Fruit fly (Drosophila melanogaster) whole organism, wandering third instar larva: ENCODE results near the gene CG13622.
A peak's percentile ranks its signal among the peaks of the same experiment; 100 is the strongest.

Source experiments
- Abd-B ChIP-seq: fragments of >200 bp; optimal IDR thresholded peaks from 2 replicates; lab custom pipeline; 2017; ENCODE audit warnings: missing biosample characterization, missing genetic modification characterization
- CG32264 ChIP-seq: fragments of 200-800 bp; sonication (Bioruptor generic); optimal IDR thresholded peaks from 2 replicates; lab custom pipeline; 2016; ENCODE audit warnings: missing biosample characterization, missing genetic modification characterization
- CG9705 ChIP-seq: fragments of 200-800 bp; sonication (Bioruptor generic); optimal IDR thresholded peaks from 2 replicates; lab custom pipeline; 2018; ENCODE audit warnings: missing biosample characterization, mild to moderate bottlenecking, missing genetic modification characterization
- CrebA ChIP-seq: fragments of 200-800 bp; sonication (Bioruptor generic); optimal IDR thresholded peaks from 2 replicates; lab custom pipeline; 2016; ENCODE audit warnings: missing biosample characterization, mild to moderate bottlenecking, missing genetic modification characterization, borderline replicate concordance
- Dfd ChIP-seq: fragments of >200 bp; optimal IDR thresholded peaks from 2 replicates; lab custom pipeline; 2017; ENCODE audit warnings: missing biosample characterization, missing genetic modification characterization
- Dif ChIP-seq: fragments of 200-275, 200-300 bp; sonication (Bioruptor generic); optimal IDR thresholded peaks from 2 replicates; lab custom pipeline; 2018; ENCODE audit warnings: missing biosample characterization, missing genetic modification characterization; ENCODE audit not compliant: partially characterized antibody
- GATAd ChIP-seq: sonication (Bioruptor generic); optimal IDR thresholded peaks from 2 replicates; lab custom pipeline; 2016; ENCODE audit warnings: missing biosample characterization, missing genetic modification characterization
- HLH106 ChIP-seq: fragments of 200-800 bp; optimal IDR thresholded peaks from 3 replicates; lab custom pipeline; 2019; ENCODE audit warnings: missing biosample characterization, mild to moderate bottlenecking, missing genetic modification characterization, moderate library complexity
- Hnf4 ChIP-seq: fragments of 200-800 bp; sonication (Bioruptor generic); optimal IDR thresholded peaks from 2 replicates; lab custom pipeline; 2016; ENCODE audit warnings: missing biosample characterization, mild to moderate bottlenecking, missing genetic modification characterization
- Hr78 ChIP-seq: fragments of >200 bp; optimal IDR thresholded peaks from 2 replicates; lab custom pipeline; 2017; ENCODE audit warnings: missing biosample characterization, missing genetic modification characterization
- Hr83 ChIP-seq: fragments of 200-300 bp; sonication (Bioruptor generic); optimal IDR thresholded peaks from 2 replicates; lab custom pipeline; 2016; ENCODE audit warnings: missing biosample characterization, mild to moderate bottlenecking, missing genetic modification characterization, moderate library complexity; ENCODE audit not compliant: poor library complexity, severe bottlenecking
- Jra ChIP-seq: sonication (Bioruptor generic); optimal IDR thresholded peaks from 2 replicates; lab custom pipeline; 2016; ENCODE audit warnings: missing biosample characterization, missing genetic modification characterization
- Mio ChIP-seq: sonication (Bioruptor generic); optimal IDR thresholded peaks from 2 replicates; lab custom pipeline; 2016; ENCODE audit warnings: missing biosample characterization, missing genetic modification characterization
- Myc ChIP-seq: fragments of >200 bp; optimal IDR thresholded peaks from 2 replicates; lab custom pipeline; 2017
- N ChIP-seq: fragments of >200 bp; optimal IDR thresholded peaks from 2 replicates; lab custom pipeline; 2018; ENCODE audit warnings: missing biosample characterization, missing external identifiers, missing genetic modification characterization
- OdsH ChIP-seq: fragments of 200-800 bp; sonication (Bioruptor generic); optimal IDR thresholded peaks from 2 replicates; lab custom pipeline; 2016; ENCODE audit warnings: missing biosample characterization, mild to moderate bottlenecking, missing genetic modification characterization
- Rel ChIP-seq, 2 experiments: fragments of 200-800 bp; sonication (Bioruptor generic) in 1 of 2; optimal IDR thresholded peaks; 2 replicates in 1 of 2; 3 replicates in 1 of 2; lab custom pipeline; 2016 to 2019; ENCODE audit warnings: mild to moderate bottlenecking in 2 of 2, missing biosample characterization in 2 of 2, missing genetic modification characterization in 2 of 2, moderate library complexity in 1 of 2
- Sp1 ChIP-seq: fragments of 200-800 bp; sonication (Bioruptor generic); optimal IDR thresholded peaks from 3 replicates; lab custom pipeline; 2019; ENCODE audit warnings: missing biosample characterization, mild to moderate bottlenecking, missing genetic modification characterization, moderate library complexity
- Vsx2 ChIP-seq: fragments of 200-300, 225-300 bp; sonication (Bioruptor generic); optimal IDR thresholded peaks from 2 replicates; lab custom pipeline; 2018; ENCODE audit warnings: missing biosample characterization, missing genetic modification characterization; ENCODE audit not compliant: partially characterized antibody
- br ChIP-seq: fragments of 200-800 bp; sonication (Bioruptor generic); optimal IDR thresholded peaks from 2 replicates; lab custom pipeline; 2016; ENCODE audit warnings: missing biosample characterization, missing genetic modification characterization
- brk ChIP-seq: fragments of 200-800 bp; sonication (Bioruptor generic); optimal IDR thresholded peaks from 2 replicates; lab custom pipeline; 2016; ENCODE audit warnings: missing biosample characterization, mild to moderate bottlenecking, missing genetic modification characterization
- dl ChIP-seq, 2 experiments: fragments of 175-275, 200-275 bp in 1 of 2; fragments of 200-275 bp in 1 of 2; sonication (Bioruptor generic); optimal IDR thresholded peaks; lab custom pipeline; 2018; ENCODE audit warnings: mild to moderate bottlenecking in 2 of 2, missing biosample characterization in 2 of 2, missing genetic modification characterization in 2 of 2, moderate library complexity in 2 of 2; ENCODE audit not compliant: partially characterized antibody in 2 of 2, insufficient read depth in 1 of 2
- dmrt93B ChIP-seq: fragments of 200-800 bp; sonication (Bioruptor generic); optimal IDR thresholded peaks from 2 replicates; lab custom pipeline; 2018; ENCODE audit warnings: missing biosample characterization, mild to moderate bottlenecking, missing genetic modification characterization
- dsf ChIP-seq: sonication (Bioruptor generic); optimal IDR thresholded peaks from 2 replicates; lab custom pipeline; 2016; ENCODE audit warnings: missing biosample characterization, missing genetic modification characterization, borderline replicate concordance
- ey ChIP-seq: fragments of 200-800 bp; sonication (Bioruptor generic); optimal IDR thresholded peaks from 2 replicates; lab custom pipeline; 2016; ENCODE audit warnings: missing biosample characterization, missing genetic modification characterization
- foxo ChIP-seq, 2 experiments: fragments of 200-800 bp; sonication (Bioruptor generic); optimal IDR thresholded peaks; 2 replicates in 1 of 2; 3 replicates in 1 of 2; lab custom pipeline; 2016 to 2017; ENCODE audit warnings: missing biosample characterization in 2 of 2, missing genetic modification characterization in 2 of 2
- fru ChIP-seq: fragments of 200-800 bp; sonication (Bioruptor generic); optimal IDR thresholded peaks from 3 replicates; lab custom pipeline; 2016; ENCODE audit warnings: missing biosample characterization, mild to moderate bottlenecking, missing genetic modification characterization
- h ChIP-seq: fragments of 200-800 bp; sonication (Bioruptor generic); optimal IDR thresholded peaks from 3 replicates; lab custom pipeline; 2016; ENCODE audit warnings: missing biosample characterization, mild to moderate bottlenecking, missing genetic modification characterization
- jim ChIP-seq: fragments of 175-275, 200-325 bp; sonication (Bioruptor generic); optimal IDR thresholded peaks from 2 replicates; lab custom pipeline; 2016; ENCODE audit warnings: missing biosample characterization, mild to moderate bottlenecking, missing genetic modification characterization
- lola ChIP-seq: fragments of >200 bp; optimal IDR thresholded peaks from 2 replicates; lab custom pipeline; 2017; ENCODE audit warnings: missing biosample characterization, missing genetic modification characterization
- pan ChIP-seq: fragments of >200 bp; optimal IDR thresholded peaks from 2 replicates; lab custom pipeline; 2017
- psq ChIP-seq: fragments of 200-800 bp; sonication (Bioruptor generic); optimal IDR thresholded peaks from 3 replicates; lab custom pipeline; 2017; ENCODE audit warnings: missing biosample characterization, mild to moderate bottlenecking, missing genetic modification characterization, moderate library complexity
- rgr ChIP-seq: fragments of 200-800 bp; sonication (Bioruptor generic); optimal IDR thresholded peaks from 3 replicates; lab custom pipeline; 2016; ENCODE audit warnings: missing biosample characterization, mild to moderate bottlenecking, missing genetic modification characterization
- sage ChIP-seq: fragments of 200-800 bp; sonication (Bioruptor generic); optimal IDR thresholded peaks from 2 replicates; lab custom pipeline; 2016; ENCODE audit warnings: missing biosample characterization, mild to moderate bottlenecking, missing genetic modification characterization
- sv ChIP-seq: fragments of 200-800 bp; sonication (Bioruptor generic); optimal IDR thresholded peaks from 3 replicates; lab custom pipeline; 2016; ENCODE audit warnings: missing biosample characterization, missing genetic modification characterization
- tai ChIP-seq: sonication (Bioruptor generic); optimal IDR thresholded peaks from 2 replicates; lab custom pipeline; 2016; ENCODE audit warnings: missing biosample characterization, missing genetic modification characterization
- usp ChIP-seq: fragments of >200 bp; optimal IDR thresholded peaks from 2 replicates; lab custom pipeline; 2017; ENCODE audit warnings: missing biosample characterization, missing genetic modification characterization
- woc ChIP-seq: sonication (Bioruptor generic); optimal IDR thresholded peaks from 2 replicates; lab custom pipeline; 2016; ENCODE audit warnings: missing biosample characterization, mild to moderate bottlenecking, missing genetic modification characterization

CG13622 gene

dm6 chr3R:24523578-24523977, at the start of gene CG13622:
Gene CG13622 (minus strand): TSS chr3R:24523678.
- TF ChIP-seq usp (GFP tag; lab: Kevin White, UChicago): no peak
- TF ChIP-seq Vsx2 (GFP tag; lab: Kevin White, UChicago): no peak
- TF ChIP-seq sage (GFP tag; lab: Kevin White, UChicago): no peak
- TF ChIP-seq pan: no peak
- TF ChIP-seq sv: no peak
- TF ChIP-seq Mio (GFP tag; lab: Kevin White, UChicago): no peak
- TF ChIP-seq CrebA (GFP tag; lab: Kevin White, UChicago): no peak
- no peak for TF ChIP-seq h
- no peak for TF ChIP-seq psq
- TF ChIP-seq CG9705: no peak
- no peak for TF ChIP-seq Hnf4
- TF ChIP-seq rgr (GFP tag; lab: Kevin White, UChicago): no peak
- no peak for TF ChIP-seq Rel (GFP tag; optimal IDR thresholded peaks at IDR 0.05; lab: Kevin White, UChicago)
- no peak for TF ChIP-seq Rel (tag; optimal IDR thresholded peaks at IDR 0.05; lab: Kevin White, UChicago)
- no peak for TF ChIP-seq Sp1 (GFP tag; lab: Kevin White, UChicago)
- no peak for TF ChIP-seq foxo (GFP tag; optimal IDR thresholded peaks at IDR 0.05; lab: Kevin White, UChicago)
- TF ChIP-seq HLH106 (tag; lab: Kevin White, UChicago): no peak
- TF ChIP-seq tai: no peak
- no peak for TF ChIP-seq brk (GFP tag; lab: Kevin White, UChicago)
- TF ChIP-seq Hr78 (GFP tag; lab: Kevin White, UChicago): no peak
- no peak for TF ChIP-seq dmrt93B (GFP tag; lab: Kevin White, UChicago)

dm6 chr3R:24572540-24573043, 49.1 kb upstream of the CG13622 start:
- TF ChIP-seq dl (GFP tag; optimal IDR thresholded peaks at IDR 0.05; lab: Kevin White, UChicago; ENCODE audit: insufficient read depth in 1 of 2, partially characterized antibody in 2 of 2) (peak; percentile 52 to 70), Rel (GFP tag; optimal IDR thresholded peaks at IDR 0.05; lab: Kevin White, UChicago) (peak; percentile 98), Rel (tag; optimal IDR thresholded peaks at IDR 0.05; lab: Kevin White, UChicago) (peak; percentile 89), Vsx2 (GFP tag; lab: Kevin White, UChicago) (peak; percentile 33), brk (GFP tag; lab: Kevin White, UChicago) (peak; percentile 98), Myc (lab: Kevin White, UChicago) (no peak), Dif (GFP tag; lab: Kevin White, UChicago) (peak; percentile 71), dsf (GFP tag; lab: Kevin White, UChicago) (peak; percentile 93), br (GFP tag; lab: Kevin White, UChicago) (peak; percentile 99), Hr83 (GFP tag; lab: Kevin White, UChicago) (peak; percentile 77), rgr (GFP tag; lab: Kevin White, UChicago) (peak; percentile 99), Hnf4 (peak; percentile 99), sage (GFP tag; lab: Kevin White, UChicago) (peak; percentile 98), ey (GFP tag; lab: Kevin White, UChicago) (peak; percentile 99), Mio (GFP tag; lab: Kevin White, UChicago) (peak; percentile 88), CrebA (GFP tag; lab: Kevin White, UChicago) (peak; percentile 96), woc (GFP tag; lab: Kevin White, UChicago) (peak; percentile 98), Hr78 (GFP tag; lab: Kevin White, UChicago) (no peak), Jra (GFP tag; lab: Kevin White, UChicago) (peak; percentile 97), OdsH (GFP tag; lab: Kevin White, UChicago) (peak; percentile 99), h (peak; percentile 100), dmrt93B (GFP tag; lab: Kevin White, UChicago) (peak; percentile 96), HLH106 (tag; lab: Kevin White, UChicago) (peak; percentile 99), sv (peak; percentile 97), pan (no peak), CG9705 (peak; percentile 93), Sp1 (GFP tag; lab: Kevin White, UChicago) (peak; percentile 99), foxo (GFP tag; optimal IDR thresholded peaks at IDR 0.05; lab: Kevin White, UChicago) (peak; percentile 66 to 99), N (GFP tag; lab: Kevin White, UChicago) (no peak), Dfd (GFP tag; lab: Kevin White, UChicago) (peak; percentile 27), fru (GFP tag; lab: Kevin White, UChicago) (peak; percentile 99), Abd-B (no peak), GATAd (GFP tag; lab: Kevin White, UChicago) (peak; percentile 86), CG32264 (GFP tag; lab: Kevin White, UChicago) (peak; percentile 94), tai (peak; percentile 95), jim (GFP tag; lab: Kevin White, UChicago) (no peak), usp (GFP tag; lab: Kevin White, UChicago) (no peak), psq (peak; percentile 99), lola (no peak)
- TF ChIP-seq, all 38 proteins: peak for 30
